Worm (Caenorhabditis elegans): ENCODE results near the gene sam-4.
A peak's percentile ranks its signal among the peaks of the same experiment; 100 is the strongest.

The sam-4 gene

ce11 chrII:5665029-5665428 lies 15.9 kb upstream of the sam-4 start, which contains the start of gene C25H3.15:
Gene C25H3.15 (plus strand): TSS chrII:5665329.
- TF ChIP-seq nhr-28 (tag; optimal IDR thresholded peaks at IDR 0.05) (no peak), ceh-83 (GFP tag; optimal IDR thresholded peaks at IDR 0.05) (no peak), hlh-1 (tag; optimal IDR thresholded peaks at IDR 0.05) (no peak), ces-1 (GFP tag; optimal IDR thresholded peaks at IDR 0.05) (no peak), pha-4 (tag; optimal IDR thresholded peaks at IDR 0.05) (no peak), flh-1 (GFP tag; optimal IDR thresholded peaks at IDR 0.05) (no peak), elt-1 (tag; optimal IDR thresholded peaks at IDR 0.05; ENCODE audit: borderline replicate concordance, insufficient read depth) (no peak), ham-2 (GFP tag; optimal IDR thresholded peaks at IDR 0.05) (no peak), unc-120 (tag; optimal IDR thresholded peaks at IDR 0.05; ENCODE audit: poor library complexity, severe bottlenecking) (no peak), cnd-1 (tag; optimal IDR thresholded peaks at IDR 0.05) (no peak), nhr-2 (tag; optimal IDR thresholded peaks at IDR 0.05) (no peak), ceh-39 (tag; optimal IDR thresholded peaks at IDR 0.05) (no peak), unc-39 (tag; optimal IDR thresholded peaks at IDR 0.05) (no peak), ceh-43 (GFP tag; optimal IDR thresholded peaks at IDR 0.05) (no peak), lsy-2 (tag; optimal IDR thresholded peaks at IDR 0.05) (no peak), lin-32 (GFP tag; optimal IDR thresholded peaks at IDR 0.05) (no peak), unc-62 (GFP tag; optimal IDR thresholded peaks at IDR 0.05) (no peak), ztf-11 (tag; optimal IDR thresholded peaks at IDR 0.05) (no peak), sem-2 (GFP tag; optimal IDR thresholded peaks at IDR 0.05) (no peak)

ce11 chrII:5663180-5663791 lies 14.2 kb upstream of the sam-4 start:
- TF ChIP-seq ceh-43 (GFP tag; optimal IDR thresholded peaks at IDR 0.05), result no peak
- TF ChIP-seq ceh-83 (GFP tag; optimal IDR thresholded peaks at IDR 0.05), result no peak
- no peak for TF ChIP-seq cnd-1 (tag; optimal IDR thresholded peaks at IDR 0.05)
- TF ChIP-seq nhr-237 (tag; optimal IDR thresholded peaks at IDR 0.05), result no peak
- no peak for TF ChIP-seq sptf-1 (tag; optimal IDR thresholded peaks at IDR 0.05)
- TF ChIP-seq pha-4 (tag; optimal IDR thresholded peaks at IDR 0.05), result no peak
- no peak for TF ChIP-seq lin-32 (GFP tag; optimal IDR thresholded peaks at IDR 0.05)
- TF ChIP-seq bed-3 (GFP tag; optimal IDR thresholded peaks at IDR 0.05), result no peak
- TF ChIP-seq M03D4.4 (tag; optimal IDR thresholded peaks at IDR 0.05), result no peak

ce11 chrII:5661735-5662177 lies 12.7 kb upstream of the sam-4 start:
- TF ChIP-seq unc-39 (tag; optimal IDR thresholded peaks at IDR 0.05) (no peak), pha-4 (tag; optimal IDR thresholded peaks at IDR 0.05) (peak; percentile 80), nhr-2 (tag; optimal IDR thresholded peaks at IDR 0.05) (peak; percentile 38), ham-2 (GFP tag; optimal IDR thresholded peaks at IDR 0.05) (peak; percentile 96), unc-62 (GFP tag; optimal IDR thresholded peaks at IDR 0.05) (peak; percentile 58), ces-1 (GFP tag; optimal IDR thresholded peaks at IDR 0.05) (peak; percentile 61), hlh-1 (tag; optimal IDR thresholded peaks at IDR 0.05) (peak; percentile 79), mab-5 (tag; optimal IDR thresholded peaks at IDR 0.05) (no peak), blmp-1 (tag; optimal IDR thresholded peaks at IDR 0.05) (no peak), lin-32 (GFP tag; optimal IDR thresholded peaks at IDR 0.05) (peak; percentile 70), M03D4.4 (tag; optimal IDR thresholded peaks at IDR 0.05) (peak; percentile 86), flh-1 (GFP tag; optimal IDR thresholded peaks at IDR 0.05) (peak; percentile 1), drap-1 (GFP tag; optimal IDR thresholded peaks at IDR 0.05) (peak; percentile 90), nhr-76 (tag; optimal IDR thresholded peaks at IDR 0.05) (peak; percentile 54), ceh-83 (GFP tag; optimal IDR thresholded peaks at IDR 0.05) (peak; percentile 90), sptf-1 (tag; optimal IDR thresholded peaks at IDR 0.05) (peak; percentile 95), cnd-1 (tag; optimal IDR thresholded peaks at IDR 0.05) (peak; percentile 78), bed-3 (GFP tag; optimal IDR thresholded peaks at IDR 0.05) (peak; percentile 54), nhr-12 (tag; optimal IDR thresholded peaks at IDR 0.05) (peak; percentile 23), elt-3 (tag; optimal IDR thresholded peaks at IDR 0.05) (peak; percentile 76), elt-1 (tag; optimal IDR thresholded peaks at IDR 0.05; ENCODE audit: borderline replicate concordance, insufficient read depth) (no peak), mep-1 (tag; optimal IDR thresholded peaks at IDR 0.05) (peak; percentile 44), lin-13 (tag; optimal IDR thresholded peaks at IDR 0.05) (no peak), lsy-2 (tag; optimal IDR thresholded peaks at IDR 0.05) (peak; percentile 70), nhr-28 (tag; optimal IDR thresholded peaks at IDR 0.05) (no peak), unc-120 (tag; optimal IDR thresholded peaks at IDR 0.05; ENCODE audit: poor library complexity, severe bottlenecking) (peak; percentile 93), nhr-237 (tag; optimal IDR thresholded peaks at IDR 0.05) (peak; percentile 71), ztf-11 (tag; optimal IDR thresholded peaks at IDR 0.05) (peak; percentile 62), snpc-4 (tag; optimal IDR thresholded peaks at IDR 0.05) (no peak), ceh-39 (tag; optimal IDR thresholded peaks at IDR 0.05) (peak; percentile 73), mls-2 (tag; optimal IDR thresholded peaks at IDR 0.05) (peak; percentile 97), sem-2 (GFP tag; optimal IDR thresholded peaks at IDR 0.05) (peak; percentile 77), zip-8 (tag; optimal IDR thresholded peaks at IDR 0.05) (no peak), ceh-43 (GFP tag; optimal IDR thresholded peaks at IDR 0.05) (peak; percentile 66), tbx-8 (GFP tag; optimal IDR thresholded peaks at IDR 0.05) (peak; percentile 34)

Measured in whole organism, mixed stage, embryonic.